ENCODE assay signal across 4 worm cellular contexts in genomic region chrIII:8865294-8865766, ce11.
TF ChIP-seq lines count a peak whose summit lies in the region.

No protein-coding gene starts in this region.

TF ChIP-seq in whole organism, L2 larva, 48 proteins besides CTCF, POLR2A, EP300 and RAD21 (continues in another document):
- peak; percentile 87 for TF ChIP-seq Y55F3AM.14 (GFP tag; optimal IDR thresholded peaks at IDR 0.05; lab: Kevin White, UChicago)
- TF ChIP-seq F13H6.1 (tag; optimal IDR thresholded peaks at IDR 0.05; lab: Kevin White, UChicago) = peak; percentile 87
- no peak for TF ChIP-seq peb-1 (tag; optimal IDR thresholded peaks at IDR 0.05; lab: Kevin White, UChicago)
- TF ChIP-seq nhr-10 (tag; optimal IDR thresholded peaks at IDR 0.05; lab: Kevin White, UChicago) = peak; percentile 50
- peak; percentile 2 for TF ChIP-seq ceh-16 (tag; optimal IDR thresholded peaks at IDR 0.05; lab: Kevin White, UChicago)
- TF ChIP-seq sem-4 (tag; optimal IDR thresholded peaks at IDR 0.05; lab: Kevin White, UChicago) = peak; percentile 51
- peak; percentile 3 for TF ChIP-seq mab-5 (tag; optimal IDR thresholded peaks at IDR 0.05; lab: Kevin White, UChicago)
- peak in 1 of 2 experiments; percentile 63 for TF ChIP-seq lsy-2 (tag; optimal IDR thresholded peaks at IDR 0.05; lab: Kevin White, UChicago)
- TF ChIP-seq unc-55 (GFP tag; optimal IDR thresholded peaks at IDR 0.05; lab: Kevin White, UChicago) = no peak
- TF ChIP-seq snpc-4 (tag; optimal IDR thresholded peaks at IDR 0.05; lab: Kevin White, UChicago) = peak; percentile 3
- no peak for TF ChIP-seq mbf-1 (tag; optimal IDR thresholded peaks at IDR 0.05; lab: Kevin White, UChicago)
- TF ChIP-seq nhr-25 (tag; optimal IDR thresholded peaks at IDR 0.05; lab: Kevin White, UChicago) = peak; percentile 47
- TF ChIP-seq crh-2 (tag; optimal IDR thresholded peaks at IDR 0.05; lab: Kevin White, UChicago) = peak; percentile 75
- TF ChIP-seq lin-13 (GFP tag; optimal IDR thresholded peaks at IDR 0.05; lab: Kevin White, UChicago) = peak; percentile 65
- TF ChIP-seq aly-2 (tag; optimal IDR thresholded peaks at IDR 0.05; lab: Kevin White, UChicago) = no peak
- no peak for TF ChIP-seq alr-1 (tag; optimal IDR thresholded peaks at IDR 0.05; lab: Kevin White, UChicago)
- peak; percentile 18 for TF ChIP-seq nhr-77 (tag; optimal IDR thresholded peaks at IDR 0.05; lab: Kevin White, UChicago)
- TF ChIP-seq gmeb-1 (tag; optimal IDR thresholded peaks at IDR 0.05; lab: Kevin White, UChicago) = peak; percentile 62
- TF ChIP-seq nhr-21 (tag; optimal IDR thresholded peaks at IDR 0.05; lab: Kevin White, UChicago) = peak; percentile 53
- peak; percentile 97 for TF ChIP-seq ama-1 (optimal IDR thresholded peaks at IDR 0.05; lab: Kevin White, UChicago)
- peak; percentile 17 to 31 for TF ChIP-seq mdl-1 (tag; optimal IDR thresholded peaks at IDR 0.05; lab: Kevin White, UChicago)
- no peak for TF ChIP-seq C34F6.9 (tag; optimal IDR thresholded peaks at IDR 0.05; lab: Kevin White, UChicago)
- peak; percentile 75 for TF ChIP-seq sma-3 (GFP tag; optimal IDR thresholded peaks at IDR 0.05; lab: Kevin White, UChicago)

TF ChIP-seq in whole organism, L4 larva, 104 proteins besides CTCF, POLR2A, EP300 and RAD21 (continues in another document):
- TF ChIP-seq mep-1 (tag; optimal IDR thresholded peaks at IDR 0.05; lab: Kevin White, UChicago) (peak; percentile 83), nhr-111 (GFP tag; optimal IDR thresholded peaks at IDR 0.05; lab: Kevin White, UChicago) (peak; percentile 17), mdt-29 (GFP tag; IDR thresholded peaks at IDR 0.05; lab: Robert Waterston, UW) (no peak; the same call in 1 of the 2 replicates), nhr-6 (tag; optimal IDR thresholded peaks at IDR 0.05; lab: Kevin White, UChicago) (peak; percentile 63), fkh-10 (GFP tag; optimal IDR thresholded peaks at IDR 0.05; lab: Kevin White, UChicago) (no peak), arid-1 (GFP tag; conservative IDR thresholded peaks at IDR 0.05; lab: Robert Waterston, UW) (no peak), ztf-11 (tag; optimal IDR thresholded peaks at IDR 0.05; lab: Kevin White, UChicago) (no peak), daf-16 (GFP tag; optimal IDR thresholded peaks at IDR 0.05; lab: Kevin White, UChicago) (peak; percentile 40 to 81), daf-16 (tag; optimal IDR thresholded peaks at IDR 0.05; lab: Kevin White, UChicago) (peak; percentile 34), tag-97 (GFP tag; IDR thresholded peaks at IDR 0.05; lab: Robert Waterston, UW) (no peak), dmd-9 (GFP tag; IDR thresholded peaks at IDR 0.05; lab: Robert Waterston, UW) (0 out of 2 replicates have a peak, but pooled peaks have one; percentile 9), saeg-2 (GFP tag; IDR thresholded peaks at IDR 0.05; lab: Robert Waterston, UW) (peak; percentile 75; the same call in 1 of the 2 replicates), ceh-32 (tag; optimal IDR thresholded peaks at IDR 0.05; lab: Kevin White, UChicago; ENCODE audit: poor library complexity) (no peak), fos-1 (tag; optimal IDR thresholded peaks at IDR 0.05; lab: Kevin White, UChicago) (no peak), ceh-28 (tag; optimal IDR thresholded peaks at IDR 0.05; lab: Kevin White, UChicago) (no peak), nhr-28 (tag; optimal IDR thresholded peaks at IDR 0.05; lab: Kevin White, UChicago) (peak; percentile 81), mxl-2 (GFP tag; conservative IDR thresholded peaks at IDR 0.05; lab: Robert Waterston, UW) (no peak), unc-39 (tag; optimal IDR thresholded peaks at IDR 0.05; lab: Kevin White, UChicago) (no peak), daf-12 (tag; optimal IDR thresholded peaks at IDR 0.05; lab: Kevin White, UChicago) (no peak), F49E8.2 (tag; optimal IDR thresholded peaks at IDR 0.05; lab: Kevin White, UChicago; ENCODE audit: borderline replicate concordance) (no peak), F26F4.8 (GFP tag; conservative IDR thresholded peaks at IDR 0.05; lab: Robert Waterston, UW) (0 out of 2 replicates have a peak, but pooled peaks have one; percentile 36), unc-130 (GFP tag; optimal IDR thresholded peaks at IDR 0.05; lab: Kevin White, UChicago) (no peak), hlh-30 (tag; optimal IDR thresholded peaks at IDR 0.05; lab: Kevin White, UChicago; ENCODE audit: insufficient read depth) (peak; percentile 47)

TF ChIP-seq in whole organism, late embryonic, 69 proteins besides CTCF, POLR2A, EP300 and RAD21 (continues in another document):
- peak; percentile 46 for TF ChIP-seq pat-9 (tag; optimal IDR thresholded peaks at IDR 0.05; lab: Kevin White, UChicago)
- peak; percentile 78 for TF ChIP-seq rnt-1 (tag; optimal IDR thresholded peaks at IDR 0.05; lab: Kevin White, UChicago)
- no peak for TF ChIP-seq sox-4 (tag; optimal IDR thresholded peaks at IDR 0.05; lab: Kevin White, UChicago)
- TF ChIP-seq eyg-1 (tag; optimal IDR thresholded peaks at IDR 0.05; lab: Kevin White, UChicago) = peak; percentile 43
- TF ChIP-seq ceh-19 (GFP tag; optimal IDR thresholded peaks at IDR 0.05; lab: Kevin White, UChicago) = no peak
- peak; percentile 35 for TF ChIP-seq ceh-30 (tag; optimal IDR thresholded peaks at IDR 0.05; lab: Kevin White, UChicago)
- peak; percentile 51 for TF ChIP-seq syd-9 (tag; optimal IDR thresholded peaks at IDR 0.05; lab: Kevin White, UChicago)
- peak; percentile 6 for TF ChIP-seq mec-3 (tag; optimal IDR thresholded peaks at IDR 0.05; lab: Kevin White, UChicago; ENCODE audit: borderline replicate concordance)
- peak; percentile 17 for TF ChIP-seq unc-55 (GFP tag; optimal IDR thresholded peaks at IDR 0.05; lab: Kevin White, UChicago)
- TF ChIP-seq ceh-34 (tag; optimal IDR thresholded peaks at IDR 0.05; lab: Kevin White, UChicago) = peak; percentile 72
- TF ChIP-seq ama-1 (optimal IDR thresholded peaks at IDR 0.05; lab: Kevin White, UChicago) = peak; percentile 13
- no peak for TF ChIP-seq nhr-232 (tag; optimal IDR thresholded peaks at IDR 0.05; lab: Kevin White, UChicago)
- no peak for TF ChIP-seq che-1 (tag; optimal IDR thresholded peaks at IDR 0.05; lab: Kevin White, UChicago)
- TF ChIP-seq gmeb-2 (tag; optimal IDR thresholded peaks at IDR 0.05; lab: Kevin White, UChicago) = peak; percentile 10
- peak; percentile 88 for TF ChIP-seq ceh-18 (tag; optimal IDR thresholded peaks at IDR 0.05; lab: Kevin White, UChicago)
- TF ChIP-seq dmd-4 (tag; optimal IDR thresholded peaks at IDR 0.05; lab: Kevin White, UChicago; ENCODE audit: borderline replicate concordance) = peak; percentile 65
- TF ChIP-seq C38D4.7 (GFP tag; optimal IDR thresholded peaks at IDR 0.05; lab: Kevin White, UChicago) = peak; percentile 10
- no peak for TF ChIP-seq pax-1 (tag; optimal IDR thresholded peaks at IDR 0.05; lab: Kevin White, UChicago)
- peak; percentile 54 for TF ChIP-seq ceh-6 (GFP tag; optimal IDR thresholded peaks at IDR 0.05; lab: Kevin White, UChicago)
- peak; percentile 66 for TF ChIP-seq ets-4 (tag; optimal IDR thresholded peaks at IDR 0.05; lab: Kevin White, UChicago)
- TF ChIP-seq ztf-16 (tag; optimal IDR thresholded peaks at IDR 0.05; lab: Kevin White, UChicago) = no peak
- TF ChIP-seq fkh-6 (tag; optimal IDR thresholded peaks at IDR 0.05; lab: Kevin White, UChicago) = peak; percentile 3
- no peak for TF ChIP-seq ceh-22 (tag; optimal IDR thresholded peaks at IDR 0.05; lab: Kevin White, UChicago)
- no peak for TF ChIP-seq lin-11 (tag; optimal IDR thresholded peaks at IDR 0.05; lab: Kevin White, UChicago)
- peak; percentile 15 for TF ChIP-seq nfya-1 (tag; optimal IDR thresholded peaks at IDR 0.05; lab: Kevin White, UChicago)
- TF ChIP-seq T23F11.4 (GFP tag; optimal IDR thresholded peaks at IDR 0.05; lab: Kevin White, UChicago) = peak; percentile 57

TF ChIP-seq in whole organism, mixed stage, embryonic, 35 proteins besides CTCF, POLR2A, EP300 and RAD21:
- TF ChIP-seq unc-62 (GFP tag; optimal IDR thresholded peaks at IDR 0.05; lab: Kevin White, UChicago) = peak; percentile 60
- peak; percentile 8 for TF ChIP-seq pha-4 (tag; optimal IDR thresholded peaks at IDR 0.05; lab: Kevin White, UChicago)
- no peak for TF ChIP-seq sem-2 (GFP tag; optimal IDR thresholded peaks at IDR 0.05; lab: Kevin White, UChicago)
- TF ChIP-seq M03D4.4 (tag; optimal IDR thresholded peaks at IDR 0.05; lab: Kevin White, UChicago) = peak; percentile 60
- TF ChIP-seq flh-1 (GFP tag; optimal IDR thresholded peaks at IDR 0.05; lab: Kevin White, UChicago) = no peak
- no peak for TF ChIP-seq unc-39 (tag; optimal IDR thresholded peaks at IDR 0.05; lab: Kevin White, UChicago)
- TF ChIP-seq ham-2 (GFP tag; optimal IDR thresholded peaks at IDR 0.05; lab: Kevin White, UChicago) = peak; percentile 50
- TF ChIP-seq unc-120 (tag; optimal IDR thresholded peaks at IDR 0.05; lab: Kevin White, UChicago; ENCODE audit: poor library complexity, severe bottlenecking) = peak; percentile 84
- peak; percentile 17 for TF ChIP-seq mls-2 (tag; optimal IDR thresholded peaks at IDR 0.05; lab: Kevin White, UChicago)
- TF ChIP-seq lin-13 (tag; optimal IDR thresholded peaks at IDR 0.05; lab: Kevin White, UChicago) = peak; percentile 39
- peak; percentile 74 for TF ChIP-seq drap-1 (GFP tag; optimal IDR thresholded peaks at IDR 0.05; lab: Kevin White, UChicago)
- no peak for TF ChIP-seq lin-32 (GFP tag; optimal IDR thresholded peaks at IDR 0.05; lab: Kevin White, UChicago)
- no peak for TF ChIP-seq nhr-76 (tag; optimal IDR thresholded peaks at IDR 0.05; lab: Kevin White, UChicago)
- peak; percentile 38 for TF ChIP-seq cnd-1 (tag; optimal IDR thresholded peaks at IDR 0.05; lab: Kevin White, UChicago)
- peak; percentile 70 for TF ChIP-seq hlh-1 (tag; optimal IDR thresholded peaks at IDR 0.05; lab: Kevin White, UChicago)
- TF ChIP-seq sptf-1 (tag; optimal IDR thresholded peaks at IDR 0.05; lab: Kevin White, UChicago) = peak; percentile 57
